Worm (Caenorhabditis elegans): ENCODE results near the gene slcf-1.

DNA sequence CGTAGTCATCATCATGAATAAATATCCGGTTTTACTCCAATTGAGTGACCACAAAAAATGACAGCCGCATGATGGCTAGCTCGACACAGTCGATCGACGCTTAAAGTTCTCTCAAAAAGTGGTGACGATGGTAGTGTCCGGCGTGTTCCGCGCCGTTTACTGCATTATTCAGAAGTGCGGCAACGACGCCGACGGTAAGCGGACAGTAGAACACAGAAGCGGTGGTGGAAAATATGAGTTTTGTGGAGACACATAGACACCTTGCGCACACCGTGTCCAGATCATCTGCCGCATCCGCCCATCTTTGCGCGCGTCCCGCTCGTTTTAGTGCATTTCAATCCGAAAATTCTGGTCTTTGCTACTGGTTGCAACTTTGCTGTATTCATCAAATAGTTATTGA is 30.1 kb downstream of the slcf-1 start, which contains the start of gene F59F5.7:
- TF ChIP-seq mab-5 (tag; optimal IDR thresholded peaks at IDR 0.05): no peak
- TF ChIP-seq ZK546.5 (tag; optimal IDR thresholded peaks at IDR 0.05): no peak
- TF ChIP-seq mdl-1 (tag; optimal IDR thresholded peaks at IDR 0.05): no peak
- TF ChIP-seq F13H6.1 (tag; optimal IDR thresholded peaks at IDR 0.05): no peak
- TF ChIP-seq skn-1 (tag; optimal IDR thresholded peaks at IDR 0.05): no peak
- no peak for TF ChIP-seq elt-1 (tag; optimal IDR thresholded peaks at IDR 0.05)
- TF ChIP-seq blmp-1 (tag; optimal IDR thresholded peaks at IDR 0.05; ENCODE audit: insufficient read depth): no peak
